Worm (Caenorhabditis elegans) whole organism, L1 larva: ENCODE results near the gene crn-2.

Source experiments
- C16A3.4 ChIP-seq: fragments of 150-350 bp; optimal IDR thresholded peaks from 2 replicates; lab custom pipeline; 2014; ENCODE audit warnings: missing biosample characterization, missing genetic modification characterization
- Y116A8C.19 ChIP-seq: sonication (generic microtip); optimal IDR thresholded peaks from 2 replicates; lab custom pipeline; 2016; ENCODE audit warnings: missing compliant biosample characterization, missing genetic modification characterization, borderline replicate concordance
- alr-1 ChIP-seq: fragments of 200-800 bp; sonication (Bioruptor generic); optimal IDR thresholded peaks from 2 replicates; lab custom pipeline; 2018; ENCODE audit warnings: borderline replicate concordance, mild to moderate bottlenecking, missing genetic modification characterization, missing compliant biosample characterization
- aly-2 ChIP-seq: fragments of 150-350 bp; optimal IDR thresholded peaks from 2 replicates; lab custom pipeline; 2014; ENCODE audit warnings: missing biosample characterization, missing genetic modification characterization
- blmp-1 ChIP-seq: fragments of 150-350 bp; optimal IDR thresholded peaks from 2 replicates; lab custom pipeline; 2014; ENCODE audit warnings: missing biosample characterization, missing genetic modification characterization
- ceh-63 ChIP-seq: fragments of 200-800 bp; sonication (Bioruptor generic); optimal IDR thresholded peaks from 2 replicates; lab custom pipeline; 2018; ENCODE audit warnings: mild to moderate bottlenecking, missing genetic modification characterization, missing compliant biosample characterization
- ceh-8 ChIP-seq: fragments of 200-800 bp; sonication (Bioruptor generic); optimal IDR thresholded peaks from 2 replicates; lab custom pipeline; 2018; ENCODE audit warnings: mild to moderate bottlenecking, missing genetic modification characterization, moderate library complexity, missing compliant biosample characterization
- ceh-90 ChIP-seq: sonication (generic microtip); optimal IDR thresholded peaks from 2 replicates; lab custom pipeline; 2016; ENCODE audit warnings: missing genetic modification characterization, missing compliant biosample characterization
- dpl-1 ChIP-seq, 3 experiments: fragments of 150-350 bp in 2 of 3; sonication (generic microtip) in 1 of 3; optimal IDR thresholded peaks; 2 replicates each; lab custom pipeline; 2014 to 2017; ENCODE audit warnings: missing biosample characterization in 3 of 3, missing genetic modification characterization in 3 of 3, missing genetic modification reagents in 3 of 3
- dsc-1 ChIP-seq: sonication (generic microtip); optimal IDR thresholded peaks from 2 replicates; lab custom pipeline; 2016; ENCODE audit warnings: mild to moderate bottlenecking, missing genetic modification characterization, missing compliant biosample characterization
- efl-1 ChIP-seq, 4 experiments: fragments of 150-350 bp; optimal IDR thresholded peaks in 3 of 4; peaks in 1 of 4; 1 replicate in 1 of 4; 2 replicates in 3 of 4; lab custom pipeline; 2014; ENCODE audit warnings: missing biosample characterization in 2 of 4, missing genetic modification characterization in 2 of 4, missing genetic modification reagents in 2 of 4
- egl-13 ChIP-seq: sonication (generic microtip); optimal IDR thresholded peaks from 2 replicates; lab custom pipeline; 2016; ENCODE audit warnings: missing genotype, missing genetic modification reagents, missing genetic modification characterization, missing compliant biosample characterization
- elt-2 ChIP-seq: sonication (generic microtip); optimal IDR thresholded peaks from 2 replicates; lab custom pipeline; 2016; ENCODE audit warnings: missing genetic modification characterization, mild to moderate bottlenecking, inconsistent platforms, missing compliant biosample characterization, missing genetic modification reagents
- ets-5 ChIP-seq: fragments of 200-800 bp; sonication (Bioruptor generic); IDR thresholded peaks from 2 replicates; pipeline ENCODE4 v1.3.6; 2022; ENCODE audit warnings: missing genetic modification characterization, missing compliant biosample characterization
- fkh-10 ChIP-seq: sonication (generic microtip); optimal IDR thresholded peaks from 2 replicates; lab custom pipeline; 2017; ENCODE audit warnings: missing biosample characterization, missing genetic modification reagents, missing genetic modification characterization
- fos-1 ChIP-seq: fragments of 150-350 bp; optimal IDR thresholded peaks from 2 replicates; lab custom pipeline; 2014; ENCODE audit warnings: missing biosample characterization, missing genetic modification characterization
- grh-1 ChIP-seq: fragments of 200-800 bp; sonication (Bioruptor generic); IDR thresholded peaks from 2 replicates; pipeline ENCODE4 v1.3.6; 2022; ENCODE audit warnings: missing genetic modification reagents, missing genetic modification characterization, missing compliant biosample characterization
- hlh-17 ChIP-seq: fragments of 200-800 bp; sonication (Bioruptor generic); optimal IDR thresholded peaks from 2 replicates; lab custom pipeline; 2018; ENCODE audit warnings: missing genetic modification characterization, mild to moderate bottlenecking, missing compliant biosample characterization, moderate library complexity, borderline replicate concordance
- hpl-2 ChIP-seq: fragments of 150-350 bp; optimal IDR thresholded peaks from 2 replicates; lab custom pipeline; 2014; ENCODE audit warnings: missing biosample characterization, missing genetic modification reagents, missing genetic modification characterization
- irx-1 ChIP-seq: sonication (generic microtip); optimal IDR thresholded peaks from 2 replicates; lab custom pipeline; 2016; ENCODE audit warnings: missing genetic modification characterization, missing compliant biosample characterization
- isw-1 ChIP-seq: fragments of 200-800 bp; sonication (Bioruptor generic); IDR thresholded peaks from 2 replicates; pipeline ENCODE4 v1.3.6; 2022; ENCODE audit warnings: missing genetic modification characterization, missing compliant biosample characterization
- jun-1 ChIP-seq: fragments of 150-350 bp; optimal IDR thresholded peaks from 2 replicates; lab custom pipeline; 2014; ENCODE audit warnings: missing biosample characterization, missing genetic modification reagents, missing genetic modification characterization
- lin-14 ChIP-seq: fragments of 200-800 bp; sonication (Bioruptor generic); optimal IDR thresholded peaks from 2 replicates; lab custom pipeline; 2018; ENCODE audit warnings: mild to moderate bottlenecking, missing genetic modification characterization, moderate library complexity, missing compliant biosample characterization
- lin-35 ChIP-seq, 2 experiments: fragments of 150-350 bp; optimal IDR thresholded peaks; 2 replicates each; lab custom pipeline; 2014; ENCODE audit warnings: missing biosample characterization in 2 of 2, missing genetic modification characterization in 2 of 2, missing genetic modification reagents in 2 of 2
- lin-39 ChIP-seq: fragments of 150-350 bp; optimal IDR thresholded peaks from 2 replicates; lab custom pipeline; 2014; ENCODE audit warnings: missing biosample characterization, missing genetic modification reagents, missing genetic modification characterization
- mdl-1 ChIP-seq, 2 experiments: fragments of 150-350 bp; optimal IDR thresholded peaks; 2 replicates each; lab custom pipeline; 2014 to 2017; ENCODE audit warnings: missing biosample characterization in 2 of 2, missing genetic modification characterization in 2 of 2, inconsistent platforms in 1 of 2
- mef-2 ChIP-seq: fragments of 150-350 bp; optimal IDR thresholded peaks from 2 replicates; lab custom pipeline; 2014; ENCODE audit warnings: missing biosample characterization, missing genetic modification characterization
- nhr-11 ChIP-seq: fragments of 150-350 bp; optimal IDR thresholded peaks from 2 replicates; lab custom pipeline; 2014; ENCODE audit warnings: missing biosample characterization, missing genetic modification characterization
- nhr-19 ChIP-seq: fragments of 200-800 bp; sonication (Bioruptor generic); conservative IDR thresholded peaks from 2 replicates; pipeline ENCODE4 v1.3.6; 2022; ENCODE audit warnings: missing genetic modification characterization, missing compliant biosample characterization
- nhr-47 ChIP-seq: sonication (generic microtip); optimal IDR thresholded peaks from 2 replicates; lab custom pipeline; 2016; ENCODE audit warnings: mild to moderate bottlenecking, missing genetic modification characterization, moderate library complexity, missing compliant biosample characterization
- nhr-71 ChIP-seq: sonication (generic microtip); optimal IDR thresholded peaks from 2 replicates; lab custom pipeline; 2016; ENCODE audit warnings: mild to moderate bottlenecking, missing genetic modification characterization, moderate library complexity, missing compliant biosample characterization
- nhr-77 ChIP-seq: fragments of 150-350 bp; optimal IDR thresholded peaks from 2 replicates; lab custom pipeline; 2014; ENCODE audit warnings: missing biosample characterization, missing genetic modification characterization
- nhr-84 ChIP-seq: sonication (generic microtip); optimal IDR thresholded peaks from 2 replicates; lab custom pipeline; 2017; ENCODE audit warnings: missing biosample characterization, missing genetic modification characterization
- nhr-90 ChIP-seq: sonication (generic microtip); optimal IDR thresholded peaks from 2 replicates; lab custom pipeline; 2016; ENCODE audit warnings: mild to moderate bottlenecking, missing genetic modification characterization, missing compliant biosample characterization; ENCODE audit not compliant: poor library complexity
- pax-3 ChIP-seq: fragments of 200-800 bp; sonication (Bioruptor generic); optimal IDR thresholded peaks from 2 replicates; lab custom pipeline; 2018; ENCODE audit warnings: mild to moderate bottlenecking, missing genetic modification characterization, moderate library complexity, missing compliant biosample characterization
- pqm-1 ChIP-seq: sonication (generic microtip); optimal IDR thresholded peaks from 3 replicates; lab custom pipeline; 2017; ENCODE audit warnings: missing biosample characterization, missing genetic modification characterization
- skn-1 ChIP-seq: fragments of 150-350 bp; optimal IDR thresholded peaks from 2 replicates; lab custom pipeline; 2014; ENCODE audit warnings: missing biosample characterization, missing genetic modification characterization
- snu-23 ChIP-seq: sonication (generic microtip); optimal IDR thresholded peaks from 2 replicates; lab custom pipeline; 2016; ENCODE audit warnings: missing genetic modification characterization, missing compliant biosample characterization
- sptf-1 ChIP-seq: fragments of 150-350 bp; optimal IDR thresholded peaks from 2 replicates; lab custom pipeline; 2014; ENCODE audit warnings: missing biosample characterization, missing genetic modification characterization
- tlp-1 ChIP-seq: fragments of 150-350 bp; optimal IDR thresholded peaks from 2 replicates; lab custom pipeline; 2014; ENCODE audit warnings: missing biosample characterization, missing genetic modification characterization
- unc-130 ChIP-seq: fragments of 150-350 bp; optimal IDR thresholded peaks from 2 replicates; lab custom pipeline; 2017; ENCODE audit warnings: missing biosample characterization, missing genetic modification characterization, inconsistent platforms
- unc-86 ChIP-seq: sonication (generic microtip); optimal IDR thresholded peaks from 2 replicates; lab custom pipeline; 2016; ENCODE audit warnings: missing genetic modification characterization, missing compliant biosample characterization
- unc-98 ChIP-seq: fragments of 200-800 bp; sonication (Bioruptor generic); IDR thresholded peaks from 2 replicates; pipeline ENCODE4 v1.3.6; 2022; ENCODE audit warnings: missing genetic modification characterization, missing compliant biosample characterization
- xbp-1 ChIP-seq: sonication (generic microtip); optimal IDR thresholded peaks from 2 replicates; lab custom pipeline; 2016; ENCODE audit warnings: missing genetic modification characterization, missing compliant biosample characterization
- zag-1 ChIP-seq: fragments of 150-350 bp; optimal IDR thresholded peaks from 2 replicates; lab custom pipeline; 2014; ENCODE audit warnings: missing biosample characterization, missing genetic modification characterization
- ztf-4 ChIP-seq: fragments of 150-350 bp; optimal IDR thresholded peaks from 2 replicates; lab custom pipeline; 2014; ENCODE audit warnings: missing biosample characterization, missing genetic modification characterization

The crn-2 gene

DNA sequence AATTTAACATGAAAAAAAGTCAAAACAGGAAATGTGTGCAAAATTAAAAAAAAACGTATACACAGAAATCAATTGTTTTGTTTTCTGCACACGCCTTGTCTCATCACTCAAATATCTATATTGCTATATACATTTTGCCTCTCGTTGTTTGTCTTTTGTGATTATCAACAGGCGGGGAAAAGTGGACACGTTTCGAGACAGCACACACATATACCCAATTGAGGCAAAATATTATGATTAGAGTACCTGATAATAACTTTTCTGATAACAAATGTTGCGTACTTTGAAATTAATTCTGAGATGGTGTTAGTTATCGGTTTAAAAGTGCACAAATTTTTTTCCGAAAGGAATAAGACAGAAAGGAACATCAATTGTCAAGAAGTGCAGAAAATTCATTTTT, 34.5 kb upstream of the crn-2 start:
- no peak for TF ChIP-seq efl-1 (optimal IDR thresholded peaks at IDR 0.05; lab: Kevin White, UChicago)
- no peak for TF ChIP-seq efl-1 (GFP tag; optimal IDR thresholded peaks at IDR 0.05 in 1 of 2; lab: Kevin White, UChicago)
- TF ChIP-seq aly-2 (tag; lab: Kevin White, UChicago): no peak
- TF ChIP-seq blmp-1 (tag; lab: Kevin White, UChicago): no peak
- no peak for TF ChIP-seq isw-1 (GFP tag; lab: Robert Waterston, UW)
- peak in 1 of 2 experiments; percentile 31 for TF ChIP-seq lin-35 (GFP tag; optimal IDR thresholded peaks at IDR 0.05; lab: Kevin White, UChicago)
- TF ChIP-seq C16A3.4: no peak
- TF ChIP-seq grh-1 (GFP tag; lab: Robert Waterston, UW): no peak
- peak; percentile 21 for TF ChIP-seq nhr-90 (tag; lab: Kevin White, UChicago)
- no peak for TF ChIP-seq tlp-1 (tag; lab: Kevin White, UChicago)
- TF ChIP-seq elt-2: peak; percentile 88
- no peak for TF ChIP-seq nhr-84 (tag; lab: Kevin White, UChicago)
- no peak for TF ChIP-seq nhr-47 (tag; lab: Kevin White, UChicago)
- TF ChIP-seq alr-1 (tag; lab: Kevin White, UChicago): no peak
- TF ChIP-seq pax-3 (tag; lab: Kevin White, UChicago): no peak
- no peak for TF ChIP-seq hlh-17 (GFP tag; lab: Kevin White, UChicago)
- no peak for TF ChIP-seq dpl-1 (GFP tag; optimal IDR thresholded peaks at IDR 0.05; lab: Kevin White, UChicago)
- peak; percentile 77 for TF ChIP-seq pqm-1 (tag; lab: Kevin White, UChicago)
- TF ChIP-seq ceh-63 (GFP tag; lab: Kevin White, UChicago): no peak
- TF ChIP-seq egl-13 (tag; lab: Kevin White, UChicago): no peak
- TF ChIP-seq hpl-2 (GFP tag; lab: Kevin White, UChicago): no peak
- TF ChIP-seq jun-1: no peak
- TF ChIP-seq lin-14 (GFP tag; lab: Kevin White, UChicago): peak; percentile 26
- no peak for TF ChIP-seq nhr-19 (GFP tag; lab: Robert Waterston, UW)
- no peak for TF ChIP-seq skn-1 (tag; lab: Kevin White, UChicago)

DNA sequence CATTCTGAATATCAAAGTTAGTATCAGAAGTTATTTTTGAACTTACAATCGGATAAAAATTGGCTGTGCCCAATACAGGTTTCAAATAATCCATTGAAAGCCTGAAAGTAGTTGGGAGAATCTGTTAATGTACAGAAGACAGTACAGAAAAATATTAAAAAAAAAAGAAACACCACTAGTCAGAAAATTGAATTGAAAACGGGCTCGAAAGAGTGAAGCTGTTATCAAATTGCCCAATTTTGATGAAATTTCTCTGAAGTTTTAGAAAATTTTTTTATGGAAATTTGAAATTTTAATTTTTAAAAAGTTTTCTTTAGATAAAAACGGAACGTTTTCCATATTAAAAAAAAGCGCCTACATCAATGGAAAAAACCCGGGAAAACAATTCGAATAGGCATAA, 27.3 kb upstream of the crn-2 start, which contains the start of gene C18C4.7:
Gene C18C4.7, minus strand, starts transcription at position 101 of the 400 bp plus-strand sequence.
- TF ChIP-seq jun-1: no peak
- no peak for TF ChIP-seq ceh-8 (GFP tag; lab: Kevin White, UChicago)
- no peak for TF ChIP-seq blmp-1 (tag; lab: Kevin White, UChicago)
- no peak for TF ChIP-seq nhr-77 (tag; lab: Kevin White, UChicago)
- TF ChIP-seq hlh-17 (GFP tag; lab: Kevin White, UChicago): no peak
- TF ChIP-seq fkh-10 (GFP tag; lab: Kevin White, UChicago): no peak
- no peak for TF ChIP-seq fos-1 (tag; lab: Kevin White, UChicago)
- TF ChIP-seq efl-1 (optimal IDR thresholded peaks at IDR 0.05; lab: Kevin White, UChicago): no peak
- TF ChIP-seq efl-1 (GFP tag; optimal IDR thresholded peaks at IDR 0.05 in 1 of 2; lab: Kevin White, UChicago): no peak
- no peak for TF ChIP-seq unc-130 (tag; lab: Kevin White, UChicago)
- TF ChIP-seq dsc-1 (tag; lab: Kevin White, UChicago): no peak
- TF ChIP-seq ceh-90: no peak
- TF ChIP-seq grh-1 (GFP tag; lab: Robert Waterston, UW): no peak
- no peak for TF ChIP-seq xbp-1 (tag; lab: Kevin White, UChicago)
- no peak for TF ChIP-seq snu-23 (GFP tag; lab: Kevin White, UChicago)

DNA sequence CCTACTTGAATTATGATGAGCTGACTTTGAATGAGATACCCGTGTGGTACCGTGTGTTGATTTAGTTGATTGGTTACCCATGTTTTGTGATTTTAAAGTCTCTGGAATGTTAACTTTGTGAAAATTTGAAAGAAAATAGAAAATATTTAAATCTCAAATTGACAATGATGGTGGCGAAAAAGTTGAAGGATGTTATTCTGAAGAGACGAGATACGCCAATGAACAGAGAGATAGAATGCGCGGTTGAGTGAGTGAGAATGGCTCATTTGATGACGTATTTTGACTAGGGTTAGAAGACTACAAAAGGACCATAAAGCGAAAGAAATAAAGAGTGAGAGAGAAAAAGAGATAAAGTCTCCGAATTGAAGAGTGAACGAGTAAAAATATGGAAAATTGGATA, 24.0 kb upstream of the crn-2 start, which contains the start of gene glb-6:
Gene glb-6, minus strand, starts transcription at position 101 of the 400 bp plus-strand sequence.
- TF ChIP-seq unc-86 (tag; lab: Kevin White, UChicago) (no peak), pax-3 (tag; lab: Kevin White, UChicago) (no peak), nhr-11 (tag; lab: Kevin White, UChicago) (no peak), lin-14 (GFP tag; lab: Kevin White, UChicago) (peak; percentile 39), ztf-4 (tag; lab: Kevin White, UChicago) (no peak), mdl-1 (tag; optimal IDR thresholded peaks at IDR 0.05; lab: Kevin White, UChicago) (no peak), zag-1 (tag; lab: Kevin White, UChicago) (no peak), fkh-10 (GFP tag; lab: Kevin White, UChicago) (peak; percentile 16), lin-39 (tag; lab: Kevin White, UChicago) (no peak), mef-2 (tag; lab: Kevin White, UChicago) (no peak), irx-1 (no peak), nhr-77 (tag; lab: Kevin White, UChicago) (no peak), sptf-1 (tag; lab: Kevin White, UChicago) (no peak), nhr-71 (tag; lab: Kevin White, UChicago) (no peak), unc-98 (GFP tag; lab: Robert Waterston, UW) (no peak), ets-5 (GFP tag; lab: Robert Waterston, UW) (no peak), Y116A8C.19 (tag; lab: Kevin White, UChicago) (no peak), unc-130 (tag; lab: Kevin White, UChicago) (no peak)
